Worm (Caenorhabditis elegans): ENCODE results near the gene Y59A8B.26.
A peak's percentile ranks its signal among the peaks of the same experiment; 100 is the strongest.
"Not testable (repeated sequence)": the region's sequence is repeated elsewhere in the genome, so short reads cannot be mapped to it uniquely, and the experiment has no call there.

Gene Y59A8B.26

DNA sequence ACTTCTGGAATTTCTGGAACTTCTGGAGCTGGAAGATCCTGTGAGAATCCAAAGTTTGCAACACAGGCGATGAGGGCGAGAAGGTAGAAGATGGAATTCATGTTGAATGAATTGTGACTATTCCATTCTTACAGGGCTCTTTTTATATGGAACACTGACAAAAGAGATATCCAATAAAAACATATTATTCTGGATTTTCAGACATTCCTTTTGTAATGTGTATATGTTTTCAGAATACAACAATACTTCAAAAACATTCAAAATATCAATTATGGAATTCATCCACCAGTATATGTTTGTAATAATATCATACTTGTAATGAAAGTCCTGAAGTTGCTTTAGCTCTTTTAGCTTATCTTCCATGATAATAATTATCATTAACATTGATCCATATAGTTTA, at the start of gene Y59A8B.26:
Gene Y59A8B.26, minus strand, starts transcription at position 101 of the 400 bp plus-strand sequence.
- TF ChIP-seq lin-13 (tag; optimal IDR thresholded peaks at IDR 0.05); tbx-8 (GFP tag; optimal IDR thresholded peaks at IDR 0.05); ceh-83 (GFP tag; optimal IDR thresholded peaks at IDR 0.05): not testable (repeated sequence)

- not testable (repeated sequence) for TF ChIP-seq ceh-39, lsy-2, lin-13 (tag; optimal IDR thresholded peaks at IDR 0.05)
Measured at ce11 chrV:18055297-18056019, 44.8 kb upstream of the Y59A8B.26 start, which contains the start of the genes Y59A8B.25 and ebp-3. Gene Y59A8B.25, minus strand, starts transcription at chrV:18055397. Gene ebp-3, plus strand, starts transcription at chrV:18055969.

DNA sequence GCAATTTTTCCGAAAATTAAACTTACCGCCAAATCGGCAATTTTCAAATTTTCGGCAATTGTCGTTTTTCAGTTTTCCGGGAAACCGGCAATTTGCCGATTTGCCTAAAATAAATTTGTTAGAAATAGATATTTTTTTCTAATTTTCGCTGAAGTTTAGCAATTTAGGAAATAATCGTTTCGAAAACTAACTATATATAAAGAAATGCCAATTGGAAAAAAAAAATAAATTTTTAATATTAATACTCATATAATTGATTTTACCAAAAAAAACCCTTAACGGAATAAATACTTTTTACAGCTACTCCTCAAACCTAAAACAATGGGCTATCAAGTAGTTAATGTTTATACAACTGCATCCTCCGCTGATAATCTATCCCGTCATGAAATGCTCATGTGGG, 32.6 kb upstream of the Y59A8B.26 start, which contains the start of gene ebp-1:
Gene ebp-1, plus strand, starts transcription at position 301 of the 400 bp plus-strand sequence.
- no peak for TF ChIP-seq hlh-1 (tag; optimal IDR thresholded peaks at IDR 0.05)
- TF ChIP-seq cnd-1 (tag; optimal IDR thresholded peaks at IDR 0.05) = no peak
- TF ChIP-seq lin-13 (tag; optimal IDR thresholded peaks at IDR 0.05) = no peak
- TF ChIP-seq bed-3 (GFP tag; optimal IDR thresholded peaks at IDR 0.05) = no peak
- TF ChIP-seq mls-2 (tag; optimal IDR thresholded peaks at IDR 0.05) = no peak
- TF ChIP-seq drap-1 (GFP tag; optimal IDR thresholded peaks at IDR 0.05) = no peak
- no peak for TF ChIP-seq snpc-4 (tag; optimal IDR thresholded peaks at IDR 0.05)
- no peak for TF ChIP-seq nhr-76 (tag; optimal IDR thresholded peaks at IDR 0.05)
- TF ChIP-seq ceh-43 (GFP tag; optimal IDR thresholded peaks at IDR 0.05) = no peak
- no peak for TF ChIP-seq tbx-8 (GFP tag; optimal IDR thresholded peaks at IDR 0.05)
- no peak for TF ChIP-seq nhr-28 (tag; optimal IDR thresholded peaks at IDR 0.05)
- TF ChIP-seq flh-1 (GFP tag; optimal IDR thresholded peaks at IDR 0.05) = no peak
- no peak for TF ChIP-seq blmp-1 (tag; optimal IDR thresholded peaks at IDR 0.05)
- no peak for TF ChIP-seq nhr-2 (tag; optimal IDR thresholded peaks at IDR 0.05)

DNA sequence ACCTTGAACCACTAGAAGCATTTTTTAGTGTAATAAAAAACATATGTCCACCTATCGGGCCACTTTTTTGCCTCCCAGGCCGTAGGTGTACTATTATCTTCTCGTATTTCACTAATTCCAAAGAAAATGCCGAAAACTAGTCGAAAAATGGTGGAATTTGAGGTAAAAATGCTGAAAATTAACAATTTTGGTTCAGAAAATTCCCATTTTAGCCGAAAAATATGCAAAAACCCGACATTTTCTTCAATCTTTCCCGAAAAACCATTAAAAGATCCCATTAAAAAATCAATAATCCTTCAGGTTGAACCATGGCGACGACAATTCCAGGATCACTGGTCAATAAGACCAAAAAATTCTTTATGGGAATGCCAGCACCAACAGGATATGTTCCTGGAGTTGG, 11.5 kb upstream of the Y59A8B.26 start, which contains the start of gene prp-6:
Gene prp-6, plus strand, starts transcription at position 301 of the 400 bp plus-strand sequence.
- peak; percentile 4 for TF ChIP-seq hlh-1 (tag; optimal IDR thresholded peaks at IDR 0.05)
- TF ChIP-seq flh-1 (GFP tag; optimal IDR thresholded peaks at IDR 0.05) = no peak

DNA sequence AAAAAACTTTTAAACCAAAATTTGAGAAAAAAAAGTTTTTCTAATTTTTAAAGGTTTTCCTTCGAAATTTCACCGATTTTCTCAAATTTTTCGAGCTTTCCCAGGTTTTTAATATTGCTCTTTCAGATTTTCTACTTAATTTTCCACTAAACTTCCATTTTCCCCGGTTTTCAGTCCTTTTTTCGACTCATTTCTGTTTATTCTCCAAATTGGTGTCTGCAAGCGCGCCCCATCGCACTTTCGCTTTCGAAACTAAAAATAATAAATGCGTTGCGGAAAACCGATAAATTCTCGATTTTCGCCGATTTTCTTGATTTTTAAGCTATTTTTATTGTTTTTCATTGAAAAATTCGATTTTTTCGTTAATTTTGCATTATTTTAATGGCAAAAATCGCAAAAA, 10.8 kb upstream of the Y59A8B.26 start:
- TF ChIP-seq blmp-1 (tag; optimal IDR thresholded peaks at IDR 0.05) (peak; percentile 60), ces-1 (GFP tag; optimal IDR thresholded peaks at IDR 0.05) (peak; percentile 20), nhr-12 (tag; optimal IDR thresholded peaks at IDR 0.05) (no peak), unc-62 (GFP tag; optimal IDR thresholded peaks at IDR 0.05) (no peak), ceh-39 (tag; optimal IDR thresholded peaks at IDR 0.05) (peak; percentile 35)

ce11 chrV:18017226-18017625, 6.6 kb upstream of the Y59A8B.26 start, which contains the start of gene srh-134:
Gene srh-134, minus strand, starts transcription at chrV:18017326.
- TF ChIP-seq elt-1 (tag; optimal IDR thresholded peaks at IDR 0.05; ENCODE audit: borderline replicate concordance, insufficient read depth) (no peak), lin-32 (GFP tag; optimal IDR thresholded peaks at IDR 0.05) (no peak), mep-1 (tag; optimal IDR thresholded peaks at IDR 0.05) (no peak), tbx-8 (GFP tag; optimal IDR thresholded peaks at IDR 0.05) (no peak), ceh-39 (tag; optimal IDR thresholded peaks at IDR 0.05) (no peak), nhr-76 (tag; optimal IDR thresholded peaks at IDR 0.05) (no peak)

ce11 chrV:18014116-18014515, 3.5 kb upstream of the Y59A8B.26 start, which contains the start of gene srh-133:
Gene srh-133, minus strand, starts transcription at chrV:18014216.
- TF ChIP-seq ceh-43 (GFP tag; optimal IDR thresholded peaks at IDR 0.05) (no peak), unc-39 (tag; optimal IDR thresholded peaks at IDR 0.05) (no peak), nhr-76 (tag; optimal IDR thresholded peaks at IDR 0.05) (no peak), nhr-28 (tag; optimal IDR thresholded peaks at IDR 0.05) (no peak), sem-2 (GFP tag; optimal IDR thresholded peaks at IDR 0.05) (no peak), cnd-1 (tag; optimal IDR thresholded peaks at IDR 0.05) (no peak), snpc-4 (tag; optimal IDR thresholded peaks at IDR 0.05) (no peak), elt-1 (tag; optimal IDR thresholded peaks at IDR 0.05; ENCODE audit: borderline replicate concordance, insufficient read depth) (no peak), tbx-8 (GFP tag; optimal IDR thresholded peaks at IDR 0.05) (no peak), ceh-39 (tag; optimal IDR thresholded peaks at IDR 0.05) (no peak), mls-2 (tag; optimal IDR thresholded peaks at IDR 0.05) (no peak), mep-1 (tag; optimal IDR thresholded peaks at IDR 0.05) (no peak), ztf-11 (tag; optimal IDR thresholded peaks at IDR 0.05) (no peak), bed-3 (GFP tag; optimal IDR thresholded peaks at IDR 0.05) (no peak), nhr-12 (tag; optimal IDR thresholded peaks at IDR 0.05) (no peak), sptf-1 (tag; optimal IDR thresholded peaks at IDR 0.05) (no peak), nhr-237 (tag; optimal IDR thresholded peaks at IDR 0.05) (no peak), unc-62 (GFP tag; optimal IDR thresholded peaks at IDR 0.05) (no peak)
